Worm (Caenorhabditis elegans) whole organism, late embryonic: ENCODE data around the gene ZK662.6.

Experiments used
- ama-1 ChIP-seq: fragments of 150-350 bp; optimal IDR thresholded peaks from 2 replicates; lab custom pipeline; 2014
- ceh-22 ChIP-seq: sonication (generic microtip); optimal IDR thresholded peaks from 2 replicates; lab custom pipeline; 2017; ENCODE audit warnings: missing biosample characterization, missing genetic modification characterization
- ceh-31 ChIP-seq: sonication (generic microtip); optimal IDR thresholded peaks from 2 replicates; lab custom pipeline; 2016; ENCODE audit warnings: missing genetic modification characterization, missing compliant biosample characterization
- ets-4 ChIP-seq: sonication (generic microtip); optimal IDR thresholded peaks from 2 replicates; lab custom pipeline; 2016; ENCODE audit warnings: missing genetic modification characterization, missing compliant biosample characterization
- fkh-6 ChIP-seq: sonication (generic microtip); optimal IDR thresholded peaks from 2 replicates; lab custom pipeline; 2016; ENCODE audit warnings: missing genetic modification characterization, missing compliant biosample characterization
- nfya-1 ChIP-seq: sonication (generic microtip); optimal IDR thresholded peaks from 2 replicates; lab custom pipeline; 2017; ENCODE audit warnings: missing genetic modification characterization, mild to moderate bottlenecking, missing compliant biosample characterization, antibody characterized with exemption, moderate library complexity
- nhr-11 ChIP-seq: fragments of 150-350 bp; optimal IDR thresholded peaks from 2 replicates; lab custom pipeline; 2014; ENCODE audit warnings: missing biosample characterization, missing genetic modification characterization
- npax-4 ChIP-seq: sonication (generic microtip); optimal IDR thresholded peaks from 2 replicates; lab custom pipeline; 2016; ENCODE audit warnings: missing genetic modification characterization, missing compliant biosample characterization
- pqm-1 ChIP-seq: sonication (generic microtip); optimal IDR thresholded peaks from 2 replicates; lab custom pipeline; 2016; ENCODE audit warnings: missing genetic modification characterization, missing compliant biosample characterization
- pros-1 ChIP-seq: fragments of 150-350 bp; optimal IDR thresholded peaks from 2 replicates; lab custom pipeline; 2014; ENCODE audit warnings: missing biosample characterization, missing genetic modification reagents, missing genetic modification characterization
- sox-4 ChIP-seq: sonication (generic microtip); optimal IDR thresholded peaks from 2 replicates; lab custom pipeline; 2017; ENCODE audit warnings: mild to moderate bottlenecking, missing genetic modification characterization, inconsistent platforms, missing compliant biosample characterization
- tbx-2 ChIP-seq: sonication (generic microtip); optimal IDR thresholded peaks from 2 replicates; lab custom pipeline; 2016; ENCODE audit warnings: missing genetic modification characterization, missing compliant biosample characterization
- unc-55 ChIP-seq: sonication (generic microtip); optimal IDR thresholded peaks from 2 replicates; lab custom pipeline; 2017; ENCODE audit warnings: missing biosample characterization, missing genetic modification reagents, missing genetic modification characterization
- ztf-16 ChIP-seq: sonication (generic microtip); optimal IDR thresholded peaks from 2 replicates; lab custom pipeline; 2017; ENCODE audit warnings: missing genetic modification characterization, missing compliant biosample characterization

ce11 chrX:15757169-15757568, 38.7 kb downstream of the ZK662.6 start, which contains the start of gene wrt-4:
- TF ChIP-seq ztf-16: no peak
- TF ChIP-seq ama-1 (lab: Kevin White, UChicago): no peak
- no peak for TF ChIP-seq npax-4 (tag; lab: Kevin White, UChicago)
- TF ChIP-seq unc-55: no peak
- no peak for TF ChIP-seq ets-4 (tag; lab: Kevin White, UChicago)
- no peak for TF ChIP-seq ceh-31 (tag; lab: Kevin White, UChicago)
- TF ChIP-seq nfya-1 (tag; lab: Kevin White, UChicago): no peak
- no peak for TF ChIP-seq tbx-2 (tag; lab: Kevin White, UChicago)
- no peak for TF ChIP-seq ceh-22 (tag; lab: Kevin White, UChicago)
- TF ChIP-seq pros-1 (tag; lab: Kevin White, UChicago): no peak
- TF ChIP-seq nhr-11: no peak
- TF ChIP-seq fkh-6: no peak
- no peak for TF ChIP-seq pqm-1 (tag; lab: Kevin White, UChicago)
- TF ChIP-seq sox-4 (tag; lab: Kevin White, UChicago): no peak
